Worm (Caenorhabditis elegans): ENCODE data around the gene Y69E1A.8.
"Not testable (repeated sequence)": the region's sequence is repeated elsewhere in the genome, so short reads cannot be mapped to it uniquely, and the experiment has no call there.

Y69E1A.8 gene

DNA sequence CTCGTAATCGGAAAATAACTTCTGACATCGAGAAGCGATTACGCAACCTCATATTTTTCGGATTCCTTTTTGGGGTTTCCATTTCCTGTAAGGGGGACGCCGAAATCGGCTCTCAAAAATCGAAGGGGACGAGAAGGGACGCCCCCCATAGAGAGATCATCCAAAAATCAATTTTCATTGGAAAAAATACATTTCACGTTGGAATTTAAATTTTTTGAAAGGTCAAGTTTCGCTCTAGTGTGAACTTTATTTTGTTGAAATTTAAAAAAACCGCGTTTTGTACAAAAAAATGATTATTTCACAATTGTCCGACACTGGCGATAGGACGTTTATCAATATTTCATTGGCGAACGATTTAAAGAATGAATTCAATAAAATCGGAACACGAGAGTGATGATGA lies 14.4 kb upstream of the Y69E1A.8 start, which contains the start of gene Y69E1A.3:
Gene Y69E1A.3, plus strand, starts transcription at position 301 of the 400 bp plus-strand sequence.
- TF ChIP-seq blmp-1 (tag; optimal IDR thresholded peaks at IDR 0.05; ENCODE audit: insufficient read depth) = no peak
- TF ChIP-seq mbf-1 (tag; optimal IDR thresholded peaks at IDR 0.05) = no peak
- no peak for TF ChIP-seq nhr-237 (tag; optimal IDR thresholded peaks at IDR 0.05)
- no peak for TF ChIP-seq aly-2 (tag; optimal IDR thresholded peaks at IDR 0.05)
- TF ChIP-seq zag-1 (tag; optimal IDR thresholded peaks at IDR 0.05) = no peak
- TF ChIP-seq sma-3 (GFP tag; optimal IDR thresholded peaks at IDR 0.05) = no peak
- no peak for TF ChIP-seq mab-5 (tag; optimal IDR thresholded peaks at IDR 0.05)
- no peak for TF ChIP-seq nhr-6 (tag; optimal IDR thresholded peaks at IDR 0.05)
- no peak for TF ChIP-seq lin-11 (tag; optimal IDR thresholded peaks at IDR 0.05)
- TF ChIP-seq R02D3.7 (tag; optimal IDR thresholded peaks at IDR 0.05) = no peak

- TF ChIP-seq ztf-11, lin-11, nhr-77 (tag; optimal IDR thresholded peaks at IDR 0.05): not testable (repeated sequence)
Measured at ce11 chrIV:10954955-10955354, 11.4 kb upstream of the Y69E1A.8 start, which contains the start of gene Y69E1A.4. Gene Y69E1A.4 (plus strand): TSS chrIV:10955255.

- TF ChIP-seq mbf-1 (tag; optimal IDR thresholded peaks at IDR 0.05) (no peak), ztf-4 (tag; optimal IDR thresholded peaks at IDR 0.05) (no peak), F13H6.1 (tag; optimal IDR thresholded peaks at IDR 0.05) (peak; percentile 59), ceh-16 (tag; optimal IDR thresholded peaks at IDR 0.05) (no peak), sma-9 (GFP tag; optimal IDR thresholded peaks at IDR 0.05) (peak; percentile 45), sma-9 (tag; optimal IDR thresholded peaks at IDR 0.05) (no peak), skn-1 (tag; optimal IDR thresholded peaks at IDR 0.05) (no peak), nhr-6 (tag; optimal IDR thresholded peaks at IDR 0.05) (no peak)
Measured at ce11 chrIV:10957583-10958229, 8.7 kb upstream of the Y69E1A.8 start, which contains the start of gene Y69E1A.5. Gene Y69E1A.5 (minus strand): TSS chrIV:10957655.

- no peak for TF ChIP-seq elt-3 (tag; optimal IDR thresholded peaks at IDR 0.05)
Measured at ce11 chrIV:10958230-10958588, 8.2 kb upstream of the Y69E1A.8 start, which contains the start of gene sri-19. Gene sri-19 (plus strand): TSS chrIV:10958372.

ce11 chrIV:10964688-10965087 lies 1.7 kb upstream of the Y69E1A.8 start:
- TF ChIP-seq nhr-25 (tag; optimal IDR thresholded peaks at IDR 0.05) (no peak), nhr-23 (tag; optimal IDR thresholded peaks at IDR 0.05) (no peak), sma-9 (GFP tag; optimal IDR thresholded peaks at IDR 0.05) (peak; percentile 82), sma-9 (tag; optimal IDR thresholded peaks at IDR 0.05) (no peak), elt-3 (tag; optimal IDR thresholded peaks at IDR 0.05) (no peak), nhr-6 (tag; optimal IDR thresholded peaks at IDR 0.05) (no peak), fos-1 (tag; optimal IDR thresholded peaks at IDR 0.05) (peak; percentile 33)

- TF ChIP-seq mab-5 (tag; optimal IDR thresholded peaks at IDR 0.05) = no peak
- TF ChIP-seq gmeb-1 (tag; optimal IDR thresholded peaks at IDR 0.05) = peak; percentile 21
- peak; percentile 57 for TF ChIP-seq crh-2 (tag; optimal IDR thresholded peaks at IDR 0.05)
- TF ChIP-seq R02D3.7 (tag; optimal IDR thresholded peaks at IDR 0.05) = no peak
- peak; percentile 97 for TF ChIP-seq fos-1 (tag; optimal IDR thresholded peaks at IDR 0.05)
- TF ChIP-seq ceh-16 (tag; optimal IDR thresholded peaks at IDR 0.05) = no peak
- no peak for TF ChIP-seq Y55F3AM.14 (GFP tag; optimal IDR thresholded peaks at IDR 0.05)
- peak; percentile 69 for TF ChIP-seq sma-9 (GFP tag; optimal IDR thresholded peaks at IDR 0.05)
- no peak for TF ChIP-seq sma-9 (tag; optimal IDR thresholded peaks at IDR 0.05)
- no peak for TF ChIP-seq peb-1 (tag; optimal IDR thresholded peaks at IDR 0.05)
Measured at ce11 chrIV:10970333-10970732, 3.9 kb downstream of the Y69E1A.8 start.

DNA sequence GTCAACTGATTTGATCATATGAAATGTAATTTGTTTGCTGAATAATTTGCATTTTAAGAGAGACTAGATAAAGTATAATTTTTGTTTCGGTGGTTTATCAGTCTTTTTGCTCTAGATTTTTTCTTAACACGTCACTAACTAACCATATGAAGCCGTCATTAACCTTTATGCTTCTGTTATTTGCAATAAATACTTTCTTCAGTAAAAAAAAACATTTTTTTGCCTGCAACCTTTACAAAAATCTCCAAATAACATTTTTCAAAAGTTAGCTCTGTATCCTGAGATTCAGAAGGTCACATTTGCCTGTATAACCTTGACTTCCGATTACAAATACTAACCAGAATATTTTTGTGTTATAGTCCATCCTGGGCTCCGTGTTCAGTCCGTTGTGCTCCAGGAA lies 4.4 kb downstream of the Y69E1A.8 start:
- TF ChIP-seq nhr-21 (tag; optimal IDR thresholded peaks at IDR 0.05) (no peak), mbf-1 (tag; optimal IDR thresholded peaks at IDR 0.05) (no peak), nhr-25 (tag; optimal IDR thresholded peaks at IDR 0.05) (no peak), skn-1 (tag; optimal IDR thresholded peaks at IDR 0.05) (no peak), sma-3 (GFP tag; optimal IDR thresholded peaks at IDR 0.05) (no peak), mdl-1 (tag; optimal IDR thresholded peaks at IDR 0.05) (no peak), nhr-129 (tag; optimal IDR thresholded peaks at IDR 0.05) (no peak), ceh-82 (tag; optimal IDR thresholded peaks at IDR 0.05) (no peak), F13H6.1 (tag; optimal IDR thresholded peaks at IDR 0.05) (no peak), blmp-1 (tag; optimal IDR thresholded peaks at IDR 0.05; ENCODE audit: insufficient read depth) (no peak), nhr-237 (tag; optimal IDR thresholded peaks at IDR 0.05) (no peak), lsy-2 (tag; optimal IDR thresholded peaks at IDR 0.05) (no peak), egl-27 (tag; optimal IDR thresholded peaks at IDR 0.05) (no peak), aly-2 (tag; optimal IDR thresholded peaks at IDR 0.05) (no peak), nhr-6 (tag; optimal IDR thresholded peaks at IDR 0.05) (no peak), ama-1 (optimal IDR thresholded peaks at IDR 0.05) (no peak)

Data from whole organism, L2 larva.